Fruit fly (Drosophila melanogaster) whole organism, wandering third instar larva: ENCODE measurements around the gene CG3355.

Source experiments
- Abd-B ChIP-seq: fragments of >200 bp; optimal IDR thresholded peaks from 2 replicates; lab custom pipeline; 2017; ENCODE audit warnings: missing biosample characterization, missing genetic modification characterization
- CG32264 ChIP-seq: fragments of 200-800 bp; sonication (Bioruptor generic); optimal IDR thresholded peaks from 2 replicates; lab custom pipeline; 2016; ENCODE audit warnings: missing biosample characterization, missing genetic modification characterization
- CG9705 ChIP-seq: fragments of 200-800 bp; sonication (Bioruptor generic); optimal IDR thresholded peaks from 2 replicates; lab custom pipeline; 2018; ENCODE audit warnings: missing biosample characterization, mild to moderate bottlenecking, missing genetic modification characterization
- CrebA ChIP-seq: fragments of 200-800 bp; sonication (Bioruptor generic); optimal IDR thresholded peaks from 2 replicates; lab custom pipeline; 2016; ENCODE audit warnings: missing biosample characterization, mild to moderate bottlenecking, missing genetic modification characterization, borderline replicate concordance
- Dfd ChIP-seq: fragments of >200 bp; optimal IDR thresholded peaks from 2 replicates; lab custom pipeline; 2017; ENCODE audit warnings: missing biosample characterization, missing genetic modification characterization
- HLH106 ChIP-seq: fragments of 200-800 bp; optimal IDR thresholded peaks from 3 replicates; lab custom pipeline; 2019; ENCODE audit warnings: missing biosample characterization, mild to moderate bottlenecking, missing genetic modification characterization, moderate library complexity
- Hnf4 ChIP-seq: fragments of 200-800 bp; sonication (Bioruptor generic); optimal IDR thresholded peaks from 2 replicates; lab custom pipeline; 2016; ENCODE audit warnings: missing biosample characterization, mild to moderate bottlenecking, missing genetic modification characterization
- Hr78 ChIP-seq: fragments of >200 bp; optimal IDR thresholded peaks from 2 replicates; lab custom pipeline; 2017; ENCODE audit warnings: missing biosample characterization, missing genetic modification characterization
- Hr83 ChIP-seq: fragments of 200-300 bp; sonication (Bioruptor generic); optimal IDR thresholded peaks from 2 replicates; lab custom pipeline; 2016; ENCODE audit warnings: missing biosample characterization, mild to moderate bottlenecking, missing genetic modification characterization, moderate library complexity; ENCODE audit not compliant: poor library complexity, severe bottlenecking
- Jra ChIP-seq: sonication (Bioruptor generic); optimal IDR thresholded peaks from 2 replicates; lab custom pipeline; 2016; ENCODE audit warnings: missing biosample characterization, missing genetic modification characterization
- Mio ChIP-seq: sonication (Bioruptor generic); optimal IDR thresholded peaks from 2 replicates; lab custom pipeline; 2016; ENCODE audit warnings: missing biosample characterization, missing genetic modification characterization
- Myc ChIP-seq: fragments of >200 bp; optimal IDR thresholded peaks from 2 replicates; lab custom pipeline; 2017
- N ChIP-seq: fragments of >200 bp; optimal IDR thresholded peaks from 2 replicates; lab custom pipeline; 2018; ENCODE audit warnings: missing biosample characterization, missing external identifiers, missing genetic modification characterization
- OdsH ChIP-seq: fragments of 200-800 bp; sonication (Bioruptor generic); optimal IDR thresholded peaks from 2 replicates; lab custom pipeline; 2016; ENCODE audit warnings: missing biosample characterization, mild to moderate bottlenecking, missing genetic modification characterization
- Sp1 ChIP-seq: fragments of 200-800 bp; sonication (Bioruptor generic); optimal IDR thresholded peaks from 3 replicates; lab custom pipeline; 2019; ENCODE audit warnings: missing biosample characterization, mild to moderate bottlenecking, missing genetic modification characterization, moderate library complexity
- Vsx2 ChIP-seq: fragments of 200-300, 225-300 bp; sonication (Bioruptor generic); optimal IDR thresholded peaks from 2 replicates; lab custom pipeline; 2018; ENCODE audit warnings: missing biosample characterization, missing genetic modification characterization; ENCODE audit not compliant: partially characterized antibody
- br ChIP-seq: fragments of 200-800 bp; sonication (Bioruptor generic); optimal IDR thresholded peaks from 2 replicates; lab custom pipeline; 2016; ENCODE audit warnings: missing biosample characterization, missing genetic modification characterization
- brk ChIP-seq: fragments of 200-800 bp; sonication (Bioruptor generic); optimal IDR thresholded peaks from 2 replicates; lab custom pipeline; 2016; ENCODE audit warnings: missing biosample characterization, mild to moderate bottlenecking, missing genetic modification characterization
- dl ChIP-seq, 2 experiments: fragments of 175-275, 200-275 bp in 1 of 2; fragments of 200-275 bp in 1 of 2; sonication (Bioruptor generic); optimal IDR thresholded peaks; lab custom pipeline; 2018; ENCODE audit warnings: mild to moderate bottlenecking in 2 of 2, missing biosample characterization in 2 of 2, missing genetic modification characterization in 2 of 2, moderate library complexity in 2 of 2; ENCODE audit not compliant: partially characterized antibody in 2 of 2, insufficient read depth in 1 of 2
- dmrt93B ChIP-seq: fragments of 200-800 bp; sonication (Bioruptor generic); optimal IDR thresholded peaks from 2 replicates; lab custom pipeline; 2018; ENCODE audit warnings: missing biosample characterization, mild to moderate bottlenecking, missing genetic modification characterization
- dsf ChIP-seq: sonication (Bioruptor generic); optimal IDR thresholded peaks from 2 replicates; lab custom pipeline; 2016; ENCODE audit warnings: missing biosample characterization, missing genetic modification characterization, borderline replicate concordance
- ey ChIP-seq: fragments of 200-800 bp; sonication (Bioruptor generic); optimal IDR thresholded peaks from 2 replicates; lab custom pipeline; 2016; ENCODE audit warnings: missing biosample characterization, missing genetic modification characterization
- foxo ChIP-seq, 2 experiments: fragments of 200-800 bp; sonication (Bioruptor generic); optimal IDR thresholded peaks; 2 replicates in 1 of 2; 3 replicates in 1 of 2; lab custom pipeline; 2016 to 2017; ENCODE audit warnings: missing biosample characterization in 2 of 2, missing genetic modification characterization in 2 of 2
- fru ChIP-seq: fragments of 200-800 bp; sonication (Bioruptor generic); optimal IDR thresholded peaks from 3 replicates; lab custom pipeline; 2016; ENCODE audit warnings: missing biosample characterization, mild to moderate bottlenecking, missing genetic modification characterization
- h ChIP-seq: fragments of 200-800 bp; sonication (Bioruptor generic); optimal IDR thresholded peaks from 3 replicates; lab custom pipeline; 2016; ENCODE audit warnings: missing biosample characterization, mild to moderate bottlenecking, missing genetic modification characterization
- jim ChIP-seq: fragments of 175-275, 200-325 bp; sonication (Bioruptor generic); optimal IDR thresholded peaks from 2 replicates; lab custom pipeline; 2016; ENCODE audit warnings: missing biosample characterization, mild to moderate bottlenecking, missing genetic modification characterization
- lola ChIP-seq: fragments of >200 bp; optimal IDR thresholded peaks from 2 replicates; lab custom pipeline; 2017; ENCODE audit warnings: missing biosample characterization, missing genetic modification characterization
- pan ChIP-seq: fragments of >200 bp; optimal IDR thresholded peaks from 2 replicates; lab custom pipeline; 2017
- psq ChIP-seq: fragments of 200-800 bp; sonication (Bioruptor generic); optimal IDR thresholded peaks from 3 replicates; lab custom pipeline; 2017; ENCODE audit warnings: missing biosample characterization, mild to moderate bottlenecking, missing genetic modification characterization, moderate library complexity
- rgr ChIP-seq: fragments of 200-800 bp; sonication (Bioruptor generic); optimal IDR thresholded peaks from 3 replicates; lab custom pipeline; 2016; ENCODE audit warnings: missing biosample characterization, mild to moderate bottlenecking, missing genetic modification characterization
- sage ChIP-seq: fragments of 200-800 bp; sonication (Bioruptor generic); optimal IDR thresholded peaks from 2 replicates; lab custom pipeline; 2016; ENCODE audit warnings: missing biosample characterization, mild to moderate bottlenecking, missing genetic modification characterization
- woc ChIP-seq: sonication (Bioruptor generic); optimal IDR thresholded peaks from 2 replicates; lab custom pipeline; 2016; ENCODE audit warnings: missing biosample characterization, mild to moderate bottlenecking, missing genetic modification characterization

The CG3355 gene

dm6 chr2L:4648804-4649203 is 2.4 kb upstream of the CG3355 start:
- TF ChIP-seq Myc (no peak), br (GFP tag; lab: Kevin White, UChicago) (peak; percentile 19), psq (GFP tag; lab: Kevin White, UChicago) (peak; percentile 15), Jra (GFP tag; lab: Kevin White, UChicago) (no peak), HLH106 (tag; lab: Kevin White, UChicago) (peak; percentile 27), h (GFP tag; lab: Kevin White, UChicago) (peak; percentile 46), ey (GFP tag; lab: Kevin White, UChicago) (peak; percentile 47), fru (GFP tag; lab: Kevin White, UChicago) (peak; percentile 19), Dfd (GFP tag; lab: Kevin White, UChicago) (no peak), rgr (GFP tag; lab: Kevin White, UChicago) (peak; percentile 22), foxo (GFP tag; optimal IDR thresholded peaks at IDR 0.05; lab: Kevin White, UChicago) (peak in 1 of 2 experiments; percentile 40), Mio (GFP tag; lab: Kevin White, UChicago) (no peak), dmrt93B (GFP tag; lab: Kevin White, UChicago) (peak; percentile 16), Sp1 (GFP tag; lab: Kevin White, UChicago) (peak; percentile 15), OdsH (peak; percentile 3), Hr83 (GFP tag; lab: Kevin White, UChicago) (no peak), dl (GFP tag; optimal IDR thresholded peaks at IDR 0.05; lab: Kevin White, UChicago; ENCODE audit: insufficient read depth in 1 of 2, partially characterized antibody in 2 of 2) (no peak), Hnf4 (peak; percentile 25)

dm6 chr2L:4660932-4661331 is 9.7 kb downstream of the CG3355 start:
- peak; percentile 22 for TF ChIP-seq Myc
- no peak for TF ChIP-seq fru (GFP tag; lab: Kevin White, UChicago)
- TF ChIP-seq Hr78 (GFP tag; lab: Kevin White, UChicago): no peak

dm6 chr2L:4682377-4682776 is 31.2 kb downstream of the CG3355 start, which contains the start of gene CG11929:
Gene CG11929 (plus strand): TSS chr2L:4682677.
- TF ChIP-seq Hr78 (GFP tag; lab: Kevin White, UChicago) (no peak), CG9705 (GFP tag; lab: Kevin White, UChicago) (no peak), Mio (GFP tag; lab: Kevin White, UChicago) (no peak), sage (GFP tag; lab: Kevin White, UChicago) (no peak), CG32264 (GFP tag; lab: Kevin White, UChicago) (no peak), dsf (GFP tag; lab: Kevin White, UChicago) (no peak), br (GFP tag; lab: Kevin White, UChicago) (no peak), Abd-B (GFP tag; lab: Kevin White, UChicago) (no peak), foxo (GFP tag; optimal IDR thresholded peaks at IDR 0.05; lab: Kevin White, UChicago) (no peak), dl (GFP tag; optimal IDR thresholded peaks at IDR 0.05; lab: Kevin White, UChicago; ENCODE audit: insufficient read depth in 1 of 2, partially characterized antibody in 2 of 2) (no peak), pan (lab: Kevin White, UChicago) (no peak), Vsx2 (GFP tag; lab: Kevin White, UChicago) (no peak), lola (GFP tag; lab: Kevin White, UChicago) (no peak), CrebA (GFP tag; lab: Kevin White, UChicago) (no peak), N (GFP tag; lab: Kevin White, UChicago) (no peak)
- TF ChIP-seq, all 38 proteins: peak for 0

- TF ChIP-seq h (GFP tag; lab: Kevin White, UChicago): no peak
- no peak for TF ChIP-seq CG32264 (GFP tag; lab: Kevin White, UChicago)
- no peak for TF ChIP-seq woc (GFP tag; lab: Kevin White, UChicago)
- no peak for TF ChIP-seq dsf (GFP tag; lab: Kevin White, UChicago)
- no peak for TF ChIP-seq HLH106 (tag; lab: Kevin White, UChicago)
- no peak for TF ChIP-seq Abd-B (GFP tag; lab: Kevin White, UChicago)
- TF ChIP-seq Sp1 (GFP tag; lab: Kevin White, UChicago): no peak
- no peak for TF ChIP-seq OdsH
- TF ChIP-seq Mio (GFP tag; lab: Kevin White, UChicago): no peak
- no peak for TF ChIP-seq Myc
- no peak for TF ChIP-seq pan (lab: Kevin White, UChicago)
- TF ChIP-seq br (GFP tag; lab: Kevin White, UChicago): no peak
- no peak for TF ChIP-seq brk (GFP tag; lab: Kevin White, UChicago)
- no peak for TF ChIP-seq jim (GFP tag; lab: Kevin White, UChicago)
- no peak for TF ChIP-seq CG9705 (GFP tag; lab: Kevin White, UChicago)
- no peak for TF ChIP-seq lola (GFP tag; lab: Kevin White, UChicago)
- TF ChIP-seq dl (GFP tag; optimal IDR thresholded peaks at IDR 0.05; lab: Kevin White, UChicago; ENCODE audit: insufficient read depth in 1 of 2, partially characterized antibody in 2 of 2): no peak
- TF ChIP-seq Dfd (GFP tag; lab: Kevin White, UChicago): no peak
- no peak for TF ChIP-seq sage (GFP tag; lab: Kevin White, UChicago)
Observed at dm6 chr2L:4684361-4684760, 33.2 kb downstream of the CG3355 start, which contains the start of gene Elba1. Gene Elba1 (minus strand): TSS chr2L:4684461.
